Worm (Caenorhabditis elegans) whole organism, young adult: ENCODE results near the gene fbxa-72.

Experiments used
- B0019.2 ChIP-seq: fragments of 200-800 bp; sonication (Bioruptor generic); conservative IDR thresholded peaks from 2 replicates; pipeline ENCODE4 v1.3.6; 2022; ENCODE audit warnings: missing genetic modification reagents, missing genetic modification characterization, missing compliant biosample characterization
- B0035.1 ChIP-seq: sonication (generic microtip); optimal IDR thresholded peaks from 2 replicates; lab custom pipeline; 2016; ENCODE audit warnings: missing genetic modification characterization, mild to moderate bottlenecking, missing compliant biosample characterization, missing genotype, missing genetic modification reagents
- C06A6.2 ChIP-seq: fragments of 200-800 bp; sonication (Bioruptor generic); conservative IDR thresholded peaks from 2 replicates; pipeline ENCODE4 v1.3.6; 2022; ENCODE audit warnings: missing genetic modification characterization, missing compliant biosample characterization
- F22D6.2 ChIP-seq: sonication (generic microtip); optimal IDR thresholded peaks from 2 replicates; lab custom pipeline; 2016; ENCODE audit warnings: mild to moderate bottlenecking, missing genetic modification characterization, missing compliant biosample characterization
- F52B5.7 ChIP-seq: sonication (generic microtip); optimal IDR thresholded peaks from 2 replicates; lab custom pipeline; 2016; ENCODE audit warnings: mild to moderate bottlenecking, missing genetic modification characterization, missing compliant biosample characterization
- T07F8.4 ChIP-seq: sonication (generic microtip); optimal IDR thresholded peaks from 2 replicates; lab custom pipeline; 2016; ENCODE audit warnings: mild to moderate bottlenecking, missing genetic modification characterization, moderate library complexity, missing compliant biosample characterization
- Y56A3A.18 ChIP-seq: fragments of 200-800 bp; sonication (Bioruptor generic); IDR thresholded peaks from 2 replicates; pipeline ENCODE4 v1.3.6; 2022; ENCODE audit warnings: missing genetic modification reagents, missing genetic modification characterization, missing compliant biosample characterization
- Y95B8A.8 ChIP-seq: fragments of 200-800 bp; sonication (Bioruptor generic); IDR thresholded peaks from 2 replicates; pipeline ENCODE4 v1.3.6; 2022; ENCODE audit warnings: missing genetic modification reagents, missing genetic modification characterization, missing compliant biosample characterization
- aptf-2 ChIP-seq: fragments of 200-800 bp; sonication (Bioruptor generic); conservative IDR thresholded peaks from 2 replicates; pipeline ENCODE4 v1.3.6; 2022; ENCODE audit warnings: missing genetic modification reagents, missing genetic modification characterization, missing compliant biosample characterization
- athp-1 ChIP-seq: sonication (generic microtip); optimal IDR thresholded peaks from 2 replicates; lab custom pipeline; 2017; ENCODE audit warnings: mild to moderate bottlenecking, missing genetic modification characterization, missing compliant biosample characterization
- attf-3 ChIP-seq: fragments of 200-800 bp; sonication (Bioruptor generic); conservative IDR thresholded peaks from 2 replicates; pipeline ENCODE4 v1.3.6; 2022; ENCODE audit warnings: missing genetic modification reagents, missing genetic modification characterization, missing compliant biosample characterization
- bed-1 ChIP-seq: fragments of 200-800 bp; sonication (Bioruptor generic); IDR thresholded peaks from 2 replicates; pipeline ENCODE4 v1.3.6; 2022; ENCODE audit warnings: missing genetic modification reagents, missing genetic modification characterization, missing compliant biosample characterization
- cebp-2 ChIP-seq: fragments of 200-800 bp; sonication (Bioruptor generic); IDR thresholded peaks from 2 replicates; pipeline ENCODE4 v1.3.6; 2022; ENCODE audit warnings: missing genetic modification characterization, missing compliant biosample characterization
- ceh-79 ChIP-seq: sonication (generic microtip); optimal IDR thresholded peaks from 2 replicates; lab custom pipeline; 2017; ENCODE audit warnings: mild to moderate bottlenecking, missing genetic modification characterization, missing compliant biosample characterization
- ceh-91 ChIP-seq: fragments of 200-800 bp; sonication (Bioruptor generic); IDR thresholded peaks from 2 replicates; pipeline ENCODE4 v1.3.6; 2022; ENCODE audit warnings: missing genetic modification reagents, missing genetic modification characterization, missing compliant biosample characterization
- dox-1 ChIP-seq: fragments of 200-800 bp; sonication (Bioruptor generic); IDR thresholded peaks from 2 replicates; pipeline ENCODE4 v1.3.6; 2022; ENCODE audit warnings: missing genetic modification reagents, missing genetic modification characterization, missing compliant biosample characterization
- ekl-4 ChIP-seq: fragments of 200-800 bp; sonication (Bioruptor generic); IDR thresholded peaks from 2 replicates; pipeline ENCODE4 v1.3.6; 2022; ENCODE audit warnings: missing genetic modification reagents, missing genetic modification characterization, missing compliant biosample characterization
- gei-17 ChIP-seq: fragments of 200-800 bp; sonication (Bioruptor generic); optimal IDR thresholded peaks from 2 replicates; lab custom pipeline; 2018; ENCODE audit warnings: mild to moderate bottlenecking, missing genetic modification characterization, missing compliant biosample characterization
- hlh-12 ChIP-seq: sonication (generic microtip); optimal IDR thresholded peaks from 2 replicates; lab custom pipeline; 2016; ENCODE audit warnings: missing genetic modification characterization, missing compliant biosample characterization
- hmg-1.2 ChIP-seq: fragments of 200-800 bp; sonication (Bioruptor generic); IDR thresholded peaks from 2 replicates; pipeline ENCODE4 v1.3.6; 2022; ENCODE audit warnings: missing genetic modification reagents, missing genetic modification characterization, missing compliant biosample characterization
- let-526 ChIP-seq: fragments of 200-800 bp; sonication (Bioruptor generic); IDR thresholded peaks from 2 replicates; pipeline ENCODE4 v1.3.6; 2022; ENCODE audit warnings: missing genetic modification reagents, missing genetic modification characterization, missing compliant biosample characterization
- lin-40 ChIP-seq: sonication (generic microtip); optimal IDR thresholded peaks from 2 replicates; lab custom pipeline; 2016; ENCODE audit warnings: missing genetic modification characterization, mild to moderate bottlenecking, missing compliant biosample characterization, missing genotype, missing genetic modification reagents
- lin-54 ChIP-seq: fragments of 200-800 bp; sonication (Bioruptor generic); optimal IDR thresholded peaks from 2 replicates; lab custom pipeline; 2018; ENCODE audit warnings: mild to moderate bottlenecking, missing genetic modification characterization, missing compliant biosample characterization
- mel-28 ChIP-seq: sonication (generic microtip); optimal IDR thresholded peaks from 2 replicates; lab custom pipeline; 2016; ENCODE audit warnings: borderline replicate concordance, mild to moderate bottlenecking, missing genetic modification characterization, missing compliant biosample characterization
- mes-4 ChIP-seq: sonication (generic microtip); optimal IDR thresholded peaks from 2 replicates; lab custom pipeline; 2016; ENCODE audit warnings: missing genotype, missing genetic modification characterization, missing compliant biosample characterization
- nhr-80 ChIP-seq: sonication (generic microtip); optimal IDR thresholded peaks from 2 replicates; lab custom pipeline; 2016; ENCODE audit warnings: missing genetic modification characterization, missing compliant biosample characterization
- repo-1 ChIP-seq: sonication (generic microtip); optimal IDR thresholded peaks from 2 replicates; lab custom pipeline; 2017; ENCODE audit warnings: mild to moderate bottlenecking, missing genetic modification characterization, missing compliant biosample characterization
- rpc-1 ChIP-seq, 2 experiments: fragments of 150-350 bp in 1 of 2; sonication (generic microtip) in 1 of 2; optimal IDR thresholded peaks; 2 replicates each; lab custom pipeline; 2014 to 2018; ENCODE audit warnings: missing biosample characterization in 1 of 2, missing genetic modification characterization in 1 of 2, missing genetic modification reagents in 1 of 2, missing genotype in 1 of 2
- snpc-1.1 ChIP-seq: sonication (generic microtip); optimal IDR thresholded peaks from 2 replicates; lab custom pipeline; 2017; ENCODE audit warnings: missing genetic modification characterization, mild to moderate bottlenecking, missing compliant biosample characterization, antibody characterized with exemption, moderate library complexity, missing genotype, missing genetic modification reagents; ENCODE audit not compliant: insufficient read depth
- snpc-3.4 ChIP-seq: sonication (generic microtip); optimal IDR thresholded peaks from 2 replicates; lab custom pipeline; 2017; ENCODE audit warnings: missing genetic modification characterization, mild to moderate bottlenecking, missing compliant biosample characterization, antibody characterized with exemption, moderate library complexity, missing genotype, missing genetic modification reagents
- snpc-4 ChIP-seq, 5 experiments: fragments of 150-350 bp in 1 of 5; sonication (generic microtip) in 4 of 5; optimal IDR thresholded peaks; 2 replicates each; lab custom pipeline; 2014 to 2018; ENCODE audit warnings: missing genetic modification characterization in 5 of 5, missing biosample characterization in 3 of 5, antibody characterized with exemption in 2 of 5, mild to moderate bottlenecking in 2 of 5, missing compliant biosample characterization in 2 of 5, missing genotype in 2 of 5, moderate library complexity in 2 of 5, missing genetic modification reagents in 1 of 5
- sptf-2 ChIP-seq: fragments of 200-800 bp; sonication (Bioruptor generic); optimal IDR thresholded peaks from 2 replicates; lab custom pipeline; 2018; ENCODE audit warnings: mild to moderate bottlenecking, missing genetic modification characterization, missing compliant biosample characterization
- tbx-9 ChIP-seq: sonication (generic microtip); optimal IDR thresholded peaks from 2 replicates; lab custom pipeline; 2016; ENCODE audit warnings: borderline replicate concordance, missing genetic modification characterization, inconsistent platforms, missing compliant biosample characterization
- tlf-1 ChIP-seq: fragments of 200-800 bp; sonication (Bioruptor generic); optimal IDR thresholded peaks from 2 replicates; lab custom pipeline; 2018; ENCODE audit warnings: mild to moderate bottlenecking, missing genetic modification characterization, missing compliant biosample characterization
- unc-130 ChIP-seq: sonication (generic microtip); optimal IDR thresholded peaks from 2 replicates; lab custom pipeline; 2016; ENCODE audit warnings: missing genetic modification reagents, missing genetic modification characterization, missing compliant biosample characterization
- ztf-18 ChIP-seq: sonication (generic microtip); optimal IDR thresholded peaks from 2 replicates; lab custom pipeline; 2016; ENCODE audit warnings: missing genotype, mild to moderate bottlenecking, missing genetic modification characterization, missing compliant biosample characterization
- ztf-22 ChIP-seq: fragments of 200-800 bp; sonication (Bioruptor generic); optimal IDR thresholded peaks from 2 replicates; lab custom pipeline; 2018; ENCODE audit warnings: mild to moderate bottlenecking, missing genetic modification characterization, moderate library complexity, missing compliant biosample characterization
- ztf-25 ChIP-seq: fragments of 200-800 bp; sonication (Bioruptor generic); IDR thresholded peaks from 2 replicates; pipeline ENCODE4 v1.3.6; 2022; ENCODE audit warnings: missing genetic modification reagents, missing genetic modification characterization, missing compliant biosample characterization
- ztf-26 ChIP-seq: sonication (generic microtip); optimal IDR thresholded peaks from 2 replicates; lab custom pipeline; 2017; ENCODE audit warnings: missing genetic modification characterization, missing compliant biosample characterization

Gene fbxa-72

DNA sequence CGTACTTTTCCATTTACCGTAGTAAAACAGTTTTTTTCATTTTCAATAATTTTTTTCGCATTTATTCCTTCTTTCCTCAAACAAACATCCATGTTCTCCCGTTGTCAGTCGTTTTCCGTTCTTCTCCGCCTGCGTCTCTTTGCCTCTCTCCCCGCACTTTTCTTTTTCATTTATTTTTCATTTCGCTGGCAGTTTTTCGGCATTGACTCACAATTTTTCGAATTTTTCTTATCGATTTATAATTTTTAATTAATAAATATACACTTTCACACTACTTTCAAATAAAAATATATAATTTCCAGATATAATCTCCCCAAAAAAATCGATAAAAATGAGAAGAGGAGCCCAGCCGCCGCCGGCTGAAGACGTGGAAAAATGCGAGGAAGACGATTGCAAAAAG is 10.8 kb upstream of the fbxa-72 start, which contains the start of gene H25P19.1:
H25P19.1 (plus strand) TSS at position 301 of the 400 bp plus-strand sequence.
- TF ChIP-seq lin-40 (tag; lab: Kevin White, UChicago) (no peak), repo-1 (tag; lab: Kevin White, UChicago) (no peak), C06A6.2 (GFP tag; lab: Robert Waterston, UW) (no peak), ztf-26 (tag; lab: Kevin White, UChicago) (no peak), ztf-25 (GFP tag; lab: Robert Waterston, UW) (no peak), tbx-9 (tag; lab: Kevin White, UChicago) (no peak), mes-4 (tag; lab: Kevin White, UChicago) (no peak), bed-1 (GFP tag; lab: Robert Waterston, UW) (no peak), B0019.2 (GFP tag; lab: Robert Waterston, UW) (no peak), mel-28 (tag; lab: Kevin White, UChicago) (no peak), sptf-2 (GFP tag; lab: Kevin White, UChicago) (no peak), dox-1 (no peak), attf-3 (GFP tag; lab: Robert Waterston, UW) (no peak), hlh-12 (tag; lab: Kevin White, UChicago) (no peak), Y95B8A.8 (GFP tag; lab: Robert Waterston, UW) (no peak), cebp-2 (GFP tag; lab: Robert Waterston, UW) (no peak), ceh-91 (GFP tag; lab: Robert Waterston, UW) (no peak), unc-130 (GFP tag; lab: Kevin White, UChicago) (no peak), F52B5.7 (tag; lab: Kevin White, UChicago) (no peak), lin-54 (GFP tag; lab: Kevin White, UChicago) (no peak)

DNA sequence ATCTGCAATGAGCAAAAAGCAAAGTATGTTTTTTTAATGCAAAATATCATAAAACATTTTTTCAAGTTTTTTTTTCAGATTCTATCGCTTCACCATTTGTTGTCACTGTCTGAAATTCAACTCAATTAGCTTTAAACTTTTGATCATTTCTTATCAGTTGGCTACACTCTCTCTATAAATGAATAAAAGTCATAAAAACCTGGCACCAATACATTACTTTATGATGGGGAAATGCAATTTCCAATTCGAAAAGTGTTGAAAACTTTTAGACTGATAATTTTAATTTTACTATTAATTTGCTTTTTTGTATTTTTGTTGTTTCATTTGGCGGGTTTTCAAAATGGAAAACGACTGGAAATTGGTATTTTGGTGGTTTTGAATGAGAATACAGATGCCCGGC is 7.3 kb upstream of the fbxa-72 start, which contains the start of gene F31F4.1:
F31F4.1 (plus strand) TSS at position 203 of the 400 bp plus-strand sequence.
- TF ChIP-seq nhr-80: peak; percentile 21
- TF ChIP-seq T07F8.4: no peak
- TF ChIP-seq repo-1 (tag; lab: Kevin White, UChicago): no peak

DNA sequence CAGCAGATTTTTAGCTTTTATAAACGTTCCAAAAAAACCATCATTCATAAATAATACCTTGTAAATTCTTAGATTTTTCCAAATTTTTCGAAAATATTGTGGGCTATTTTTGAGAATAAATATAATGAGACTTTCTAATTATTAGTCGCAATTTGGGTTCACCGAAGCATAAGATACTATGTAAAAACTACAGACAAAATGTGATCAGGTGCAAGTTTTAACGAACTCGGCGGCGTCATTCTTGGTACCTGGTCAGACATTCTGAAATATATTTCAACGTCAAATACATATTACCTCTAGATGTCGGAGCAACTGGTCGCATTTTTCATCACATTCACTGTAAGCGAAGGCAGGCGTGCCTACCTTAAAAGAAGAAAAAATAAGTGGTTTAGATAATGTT is 5.5 kb upstream of the fbxa-72 start, which contains the start of gene srx-23:
srx-23 (plus strand) TSS at position 301 of the 400 bp plus-strand sequence.
- TF ChIP-seq F22D6.2 (tag; lab: Kevin White, UChicago) (no peak), snpc-3.4 (tag; lab: Kevin White, UChicago) (no peak), ceh-79 (tag; lab: Kevin White, UChicago) (no peak), hmg-1.2 (GFP tag; lab: Robert Waterston, UW) (no peak), ztf-18 (tag; lab: Kevin White, UChicago) (no peak), athp-1 (no peak), gei-17 (GFP tag; lab: Kevin White, UChicago) (no peak), ceh-91 (GFP tag; lab: Robert Waterston, UW) (no peak), tlf-1 (GFP tag; lab: Kevin White, UChicago) (no peak), rpc-1 (optimal IDR thresholded peaks at IDR 0.05; lab: Kevin White, UChicago) (no peak), rpc-1 (tag; optimal IDR thresholded peaks at IDR 0.05; lab: Kevin White, UChicago) (no peak), B0035.1 (tag; lab: Kevin White, UChicago) (no peak), aptf-2 (GFP tag; lab: Robert Waterston, UW) (no peak), snpc-1.1 (tag; lab: Kevin White, UChicago) (no peak), ztf-22 (GFP tag; lab: Kevin White, UChicago) (no peak), ekl-4 (GFP tag; lab: Robert Waterston, UW) (no peak), snpc-4 (GFP tag; optimal IDR thresholded peaks at IDR 0.05; lab: Kevin White, UChicago) (no peak), snpc-4 (tag; optimal IDR thresholded peaks at IDR 0.05; lab: Kevin White, UChicago) (no peak), let-526 (GFP tag; lab: Robert Waterston, UW) (no peak), Y56A3A.18 (GFP tag; lab: Robert Waterston, UW) (no peak)
- TF ChIP-seq, all 124 proteins: peak for 0
